Fruit fly (Drosophila melanogaster) whole organism, pupa: ENCODE measurements around the gene mag.
A peak's percentile ranks its signal among the peaks of the same experiment; 100 is the strongest.

Source experiments
- CG10348 ChIP-seq: fragments of 200-800 bp; sonication (Bioruptor generic); IDR thresholded peaks from 2 replicates; pipeline ENCODE4 v1.3.6; 2022; ENCODE audit warnings: missing biosample characterization, missing genetic modification characterization
- CG12605 ChIP-seq: fragments of 200-800 bp; sonication (Bioruptor generic); IDR thresholded peaks from 2 replicates; pipeline ENCODE4 v1.3.6; 2022; ENCODE audit warnings: missing biosample characterization, missing genetic modification characterization
- CG13204 ChIP-seq: fragments of 200-800 bp; sonication (Bioruptor generic); optimal IDR thresholded peaks from 2 replicates; lab custom pipeline; 2018; ENCODE audit warnings: missing biosample characterization, mild to moderate bottlenecking, missing genetic modification characterization, moderate library complexity
- CG14655 ChIP-seq: fragments of 200-800 bp; sonication (Bioruptor generic); optimal IDR thresholded peaks from 3 replicates; lab custom pipeline; 2017; ENCODE audit warnings: mild to moderate bottlenecking, missing biosample characterization, missing genetic modification reagents, missing genetic modification characterization
- CG15710 ChIP-seq: fragments of 200-800 bp; sonication (Bioruptor generic); optimal IDR thresholded peaks from 2 replicates; lab custom pipeline; 2018; ENCODE audit warnings: missing biosample characterization, mild to moderate bottlenecking, missing genetic modification characterization, moderate library complexity
- CG17806 ChIP-seq: fragments of 200-800 bp; sonication (Bioruptor generic); optimal IDR thresholded peaks from 2 replicates; lab custom pipeline; 2018; ENCODE audit warnings: missing biosample characterization, mild to moderate bottlenecking, missing genetic modification characterization, moderate library complexity
- CG32121 ChIP-seq: fragments of 200-800 bp; sonication (Bioruptor generic); IDR thresholded peaks from 2 replicates; pipeline ENCODE4 v1.3.6; 2022; ENCODE audit warnings: missing biosample characterization, missing genetic modification characterization
- CG34367 ChIP-seq: fragments of 200-800 bp; sonication (Bioruptor generic); optimal IDR thresholded peaks from 2 replicates; lab custom pipeline; 2018; ENCODE audit warnings: missing biosample characterization, mild to moderate bottlenecking, missing genetic modification characterization
- CG4496 ChIP-seq: fragments of 200-800 bp; sonication (Bioruptor generic); IDR thresholded peaks from 3 replicates; pipeline ENCODE4 v1.3.6; 2022; ENCODE audit warnings: missing biosample characterization, missing genetic modification characterization
- CG8159 ChIP-seq: fragments of 200-800 bp; sonication (Bioruptor generic); optimal IDR thresholded peaks from 3 replicates; lab custom pipeline; 2018; ENCODE audit warnings: missing biosample characterization, mild to moderate bottlenecking, missing genetic modification characterization, moderate library complexity
- CG8301 ChIP-seq: fragments of 200-800 bp; sonication (Bioruptor generic); optimal IDR thresholded peaks from 2 replicates; lab custom pipeline; 2018; ENCODE audit warnings: missing biosample characterization, mild to moderate bottlenecking, missing genetic modification characterization
- CG9948 ChIP-seq: fragments of 200-800 bp; sonication (Bioruptor generic); optimal IDR thresholded peaks from 2 replicates; lab custom pipeline; 2018; ENCODE audit warnings: missing biosample characterization, mild to moderate bottlenecking, missing genetic modification characterization, moderate library complexity
- D1 ChIP-seq: fragments of 200-800 bp; sonication (Bioruptor generic); optimal IDR thresholded peaks from 2 replicates; lab custom pipeline; 2018; ENCODE audit warnings: missing biosample characterization, mild to moderate bottlenecking, missing genetic modification characterization, moderate library complexity
- EcR ChIP-seq: fragments of 200-800 bp; sonication (Bioruptor generic); optimal IDR thresholded peaks from 3 replicates; lab custom pipeline; 2019; ENCODE audit warnings: missing biosample characterization, missing genetic modification characterization, mild to moderate bottlenecking, moderate library complexity, missing genetic modification reagents
- Ets98B ChIP-seq: fragments of 200-800 bp; sonication (Bioruptor generic); IDR thresholded peaks from 2 replicates; pipeline ENCODE4 v1.3.6; 2022; ENCODE audit warnings: missing biosample characterization, missing genetic modification characterization
- Pif1A ChIP-seq: fragments of 200-800 bp; sonication (Bioruptor generic); optimal IDR thresholded peaks from 3 replicates; lab custom pipeline; 2016; ENCODE audit warnings: missing biosample characterization, missing genetic modification characterization
- Pif1B ChIP-seq: fragments of 200-800 bp; sonication (Bioruptor generic); optimal IDR thresholded peaks from 3 replicates; lab custom pipeline; 2016; ENCODE audit warnings: missing biosample characterization, missing genetic modification characterization
- Snoo ChIP-seq: fragments of 200-800 bp; sonication (Bioruptor generic); optimal IDR thresholded peaks from 3 replicates; lab custom pipeline; 2017; ENCODE audit warnings: missing biosample characterization, mild to moderate bottlenecking, missing genetic modification characterization, inconsistent platforms
- fd96Ca ChIP-seq: fragments of 200-800 bp; sonication (Bioruptor generic); IDR thresholded peaks from 3 replicates; pipeline ENCODE4 v1.3.6; 2022; ENCODE audit warnings: missing biosample characterization, missing genetic modification characterization
- gl ChIP-seq: fragments of 200-800 bp; sonication (Bioruptor generic); optimal IDR thresholded peaks from 2 replicates; lab custom pipeline; 2018; ENCODE audit warnings: missing biosample characterization, mild to moderate bottlenecking, missing genetic modification characterization
- rn ChIP-seq: fragments of 200-800 bp; sonication (Bioruptor generic); IDR thresholded peaks from 2 replicates; pipeline ENCODE4 v1.3.6; 2022; ENCODE audit warnings: missing biosample characterization, missing genetic modification characterization

mag gene

DNA sequence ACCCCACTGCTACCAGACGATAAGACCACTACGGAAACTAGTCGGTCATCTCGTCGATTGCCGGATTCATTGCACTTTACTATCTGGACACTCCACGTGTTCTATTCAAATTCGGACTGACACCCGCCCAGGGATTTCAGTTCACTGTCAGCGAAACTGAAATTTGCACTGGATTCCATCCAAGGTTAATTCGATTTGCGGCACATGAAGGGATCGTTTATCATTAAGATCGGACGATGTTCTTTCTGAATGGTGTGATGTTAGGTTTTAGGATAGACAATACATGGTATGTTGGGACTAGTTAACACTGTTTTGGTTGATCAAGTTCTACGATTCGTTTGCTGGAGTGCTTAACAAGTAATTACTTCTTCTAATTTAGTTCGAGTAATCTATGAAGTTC lies 5.5 kb downstream of the mag start, which contains the start of gene CG42764:
Gene CG42764, minus strand, starts transcription at position 101 of the 400 bp plus-strand sequence.
- TF ChIP-seq Ets98B (no peak), fd96Ca (GFP tag; lab: Robert Waterston, UW) (no peak), CG8301 (tag; lab: Kevin White, UChicago) (no peak), D1 (no peak), Snoo (no peak), CG8159 (tag; lab: Kevin White, UChicago) (no peak)

DNA sequence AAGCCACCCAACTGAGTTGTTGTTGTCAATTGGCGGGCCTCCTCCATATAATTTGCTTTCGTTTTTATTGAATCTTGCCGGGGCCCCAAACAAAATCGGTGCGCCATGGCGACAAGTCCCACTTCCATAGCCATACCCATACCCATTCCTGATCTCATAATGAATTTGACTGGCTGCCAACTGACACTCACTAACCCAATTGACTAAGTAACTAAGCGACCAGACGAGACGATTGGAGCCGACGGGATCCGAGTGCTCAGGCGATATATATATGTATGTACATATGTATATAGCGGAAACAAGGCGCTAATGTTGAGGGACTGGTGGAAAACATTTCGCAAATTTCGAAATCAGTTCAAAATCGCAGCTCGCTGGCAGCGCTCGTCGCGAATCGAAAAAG lies 6.1 kb downstream of the mag start, which contains the start of gene Tdh:
Gene Tdh, plus strand, starts transcription at position 346 of the 400 bp plus-strand sequence.
- no peak for TF ChIP-seq Pif1A (GFP tag; lab: Kevin White, UChicago)
- no peak for TF ChIP-seq gl (tag; lab: Kevin White, UChicago)
- no peak for TF ChIP-seq CG15710 (tag; lab: Kevin White, UChicago)
- TF ChIP-seq CG32121 (GFP tag; lab: Robert Waterston, UW), result no peak
- no peak for TF ChIP-seq CG13204 (GFP tag; lab: Kevin White, UChicago)
- no peak for TF ChIP-seq CG10348 (GFP tag; lab: Robert Waterston, UW)
- no peak for TF ChIP-seq CG9948 (tag; lab: Kevin White, UChicago)
- no peak for TF ChIP-seq Pif1B (GFP tag; lab: Kevin White, UChicago)
- no peak for TF ChIP-seq CG14655 (GFP tag; lab: Kevin White, UChicago)

DNA sequence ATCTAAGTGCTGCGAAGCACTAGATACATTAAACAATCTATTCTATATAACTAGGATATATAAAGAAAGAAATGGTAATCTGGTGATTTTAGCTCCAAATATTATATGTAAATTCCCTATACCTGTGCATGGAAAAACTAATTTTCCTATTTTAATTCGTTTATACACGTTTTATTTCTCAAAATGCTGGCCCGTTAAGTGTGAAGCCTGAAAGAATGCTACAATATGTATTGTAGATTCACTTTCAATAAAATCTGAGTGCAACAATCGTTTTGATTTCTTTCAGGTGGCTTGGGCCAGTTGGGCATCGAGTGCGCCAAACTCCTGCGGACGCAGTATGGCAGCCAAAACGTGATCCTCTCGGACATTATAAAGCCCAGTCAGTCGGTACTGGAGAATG lies 7.0 kb downstream of the mag start:
- no peak for TF ChIP-seq CG15710 (tag; lab: Kevin White, UChicago)
- no peak for TF ChIP-seq Ets98B
- TF ChIP-seq, all 21 proteins: peak for 0

DNA sequence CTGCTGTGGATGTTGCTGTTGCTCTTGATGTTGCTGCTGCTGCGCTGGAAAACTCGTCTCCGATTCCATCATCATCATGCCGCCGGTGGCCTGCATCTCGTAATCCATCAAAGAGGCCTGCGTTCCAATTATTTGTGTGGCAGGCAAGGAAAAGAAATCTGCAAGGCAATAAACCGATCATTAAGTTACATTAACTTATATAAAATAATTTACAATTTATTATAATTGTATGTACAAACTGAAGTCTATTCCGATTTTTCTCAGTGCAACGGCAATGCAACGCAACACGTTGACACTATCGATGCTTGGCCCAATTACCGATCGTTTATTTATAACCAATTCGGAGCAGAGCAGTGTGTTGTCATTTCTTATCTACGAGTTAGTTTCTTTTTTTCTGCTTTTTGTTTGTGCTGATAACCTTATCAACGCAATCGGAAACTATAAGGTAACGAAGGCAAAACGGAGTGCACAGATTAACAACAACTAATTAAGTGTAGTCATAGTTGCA lies 10.6 kb downstream of the mag start:
- TF ChIP-seq CG12605 (GFP tag; lab: Robert Waterston, UW) (peak; percentile 73), CG32121 (GFP tag; lab: Robert Waterston, UW) (peak; percentile 55; the same call in 1 of the 2 replicates), Pif1B (GFP tag; lab: Kevin White, UChicago) (no peak), fd96Ca (GFP tag; lab: Robert Waterston, UW) (peak; percentile 80), CG9948 (tag; lab: Kevin White, UChicago) (no peak), CG14655 (GFP tag; lab: Kevin White, UChicago) (peak; percentile 47), CG4496 (GFP tag; lab: Robert Waterston, UW) (peak; percentile 84), CG8301 (tag; lab: Kevin White, UChicago) (peak; percentile 47), CG17806 (no peak), Snoo (peak; percentile 9), CG34367 (tag; lab: Kevin White, UChicago) (peak; percentile 11), rn (GFP tag; lab: Robert Waterston, UW) (0 out of 2 replicates have a peak, but pooled peaks have one; percentile 24), Ets98B (peak; percentile 82)

DNA sequence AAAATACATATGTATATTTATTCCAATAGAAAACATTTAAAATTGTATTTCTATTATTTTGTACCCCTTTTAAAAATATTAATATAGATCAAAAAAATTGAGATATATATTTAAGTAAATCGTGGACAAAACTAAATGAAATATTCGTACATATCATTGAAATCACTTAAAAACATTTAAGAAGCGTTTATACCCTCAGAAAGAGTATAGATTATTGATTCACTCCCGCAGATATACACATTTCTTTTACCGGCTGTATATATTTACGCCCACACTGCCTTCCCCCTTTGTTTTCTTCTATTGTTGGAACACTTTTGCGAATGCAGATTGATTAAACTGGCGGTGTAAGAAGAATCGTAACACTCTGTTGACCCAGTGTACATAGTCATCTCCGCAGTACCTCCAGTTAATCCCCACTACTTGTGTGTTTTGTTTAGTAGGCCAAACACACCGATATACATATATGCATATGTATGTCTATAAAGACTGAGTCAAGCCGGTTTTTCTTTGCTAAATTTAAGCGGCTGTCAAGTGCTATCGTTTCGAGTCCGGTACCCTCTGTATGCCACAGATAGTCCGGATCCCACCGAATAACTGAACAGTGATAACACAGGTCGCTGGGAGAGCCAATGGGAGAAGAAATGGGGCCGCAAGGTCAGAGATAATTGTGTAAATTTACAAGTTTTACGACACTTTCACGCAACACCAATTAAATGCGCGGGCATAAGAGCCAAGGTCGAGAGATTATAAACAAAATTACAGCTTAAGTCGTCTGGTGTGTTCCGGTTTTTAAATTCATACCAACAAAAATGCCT lies 11.2 kb downstream of the mag start:
- no peak for TF ChIP-seq Ets98B
- no peak for TF ChIP-seq CG13204 (GFP tag; lab: Kevin White, UChicago)
- TF ChIP-seq D1, result peak; percentile 49
- peak; percentile 31 for TF ChIP-seq Pif1A (GFP tag; lab: Kevin White, UChicago)
- TF ChIP-seq CG9948 (tag; lab: Kevin White, UChicago), result peak; percentile 37
- 0 out of 2 replicates have a peak, but pooled peaks have one; percentile 11 for TF ChIP-seq CG12605 (GFP tag; lab: Robert Waterston, UW)
- peak; percentile 61 for TF ChIP-seq CG8159 (tag; lab: Kevin White, UChicago)
- peak; percentile 41; the same call in 2 of the 3 replicates for TF ChIP-seq CG4496 (GFP tag; lab: Robert Waterston, UW)
- peak; percentile 26 for TF ChIP-seq CG17806
- TF ChIP-seq Pif1B (GFP tag; lab: Kevin White, UChicago), result peak; percentile 40
- peak; percentile 9 for TF ChIP-seq gl (tag; lab: Kevin White, UChicago)
- TF ChIP-seq EcR (GFP tag; lab: Kevin White, UChicago), result peak; percentile 69
- TF ChIP-seq CG34367 (tag; lab: Kevin White, UChicago), result no peak
- TF ChIP-seq fd96Ca (GFP tag; lab: Robert Waterston, UW), result no peak
- TF ChIP-seq CG14655 (GFP tag; lab: Kevin White, UChicago), result peak; percentile 9
- TF ChIP-seq CG8301 (tag; lab: Kevin White, UChicago), result no peak
- no peak for TF ChIP-seq CG32121 (GFP tag; lab: Robert Waterston, UW)
- TF ChIP-seq CG15710 (tag; lab: Kevin White, UChicago), result peak; percentile 51
- no peak for TF ChIP-seq CG10348 (GFP tag; lab: Robert Waterston, UW)
- no peak for TF ChIP-seq Snoo
- TF ChIP-seq rn (GFP tag; lab: Robert Waterston, UW), result no peak

DNA sequence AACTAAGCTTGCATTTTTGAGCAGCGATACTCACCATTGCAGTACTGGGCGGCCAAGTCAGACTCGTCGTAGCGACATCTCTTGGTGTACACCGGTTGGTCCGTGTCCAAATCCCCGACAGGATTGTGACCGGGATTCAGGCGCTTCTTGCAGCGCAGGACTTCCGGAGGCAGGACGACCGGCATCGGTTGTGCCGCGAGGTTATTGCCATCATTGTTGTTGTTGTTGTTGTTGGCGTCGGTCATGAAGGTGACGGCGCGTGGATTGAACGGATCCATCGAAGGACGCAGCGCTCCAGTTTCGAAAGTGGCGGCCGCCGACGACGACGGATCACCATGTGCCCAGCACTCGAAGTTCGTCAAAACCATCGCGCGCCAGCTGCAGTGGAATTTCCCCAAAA lies 12.1 kb downstream of the mag start:
- TF ChIP-seq EcR (GFP tag; lab: Kevin White, UChicago) (peak; percentile 33), CG32121 (GFP tag; lab: Robert Waterston, UW) (no peak)
